Worm (Caenorhabditis elegans): ENCODE measurements around the gene C09B8.4.
A peak's percentile ranks its signal among the peaks of the same experiment; 100 is the strongest.

The C09B8.4 gene

ce11 chrX:6057580-6058305, 38.0 kb upstream of the C09B8.4 start, which contains the start of gene gln-1:
TSS of gene gln-1 (plus strand) at chrX:6058255.
- no peak for TF ChIP-seq lin-13 (tag; optimal IDR thresholded peaks at IDR 0.05)
- TF ChIP-seq mls-2 (tag; optimal IDR thresholded peaks at IDR 0.05), result no peak
- TF ChIP-seq elt-3 (tag; optimal IDR thresholded peaks at IDR 0.05), result no peak
- TF ChIP-seq unc-39 (tag; optimal IDR thresholded peaks at IDR 0.05), result no peak
- TF ChIP-seq lin-32 (GFP tag; optimal IDR thresholded peaks at IDR 0.05), result no peak
- no peak for TF ChIP-seq ceh-83 (GFP tag; optimal IDR thresholded peaks at IDR 0.05)
- TF ChIP-seq ceh-43 (GFP tag; optimal IDR thresholded peaks at IDR 0.05), result no peak
- no peak for TF ChIP-seq hlh-1 (tag; optimal IDR thresholded peaks at IDR 0.05)
- TF ChIP-seq nhr-237 (tag; optimal IDR thresholded peaks at IDR 0.05), result no peak
- peak; percentile 7 for TF ChIP-seq ham-2 (GFP tag; optimal IDR thresholded peaks at IDR 0.05)
- TF ChIP-seq snpc-4 (tag; optimal IDR thresholded peaks at IDR 0.05), result no peak
- TF ChIP-seq nhr-28 (tag; optimal IDR thresholded peaks at IDR 0.05), result no peak
- peak; percentile 4 for TF ChIP-seq nhr-2 (tag; optimal IDR thresholded peaks at IDR 0.05)
- TF ChIP-seq elt-1 (tag; optimal IDR thresholded peaks at IDR 0.05; ENCODE audit: borderline replicate concordance, insufficient read depth), result peak; percentile 34
- no peak for TF ChIP-seq ceh-39 (tag; optimal IDR thresholded peaks at IDR 0.05)
- no peak for TF ChIP-seq nhr-12 (tag; optimal IDR thresholded peaks at IDR 0.05)
- no peak for TF ChIP-seq bed-3 (GFP tag; optimal IDR thresholded peaks at IDR 0.05)
- no peak for TF ChIP-seq lsy-2 (tag; optimal IDR thresholded peaks at IDR 0.05)
- TF ChIP-seq mep-1 (tag; optimal IDR thresholded peaks at IDR 0.05), result no peak
- no peak for TF ChIP-seq unc-120 (tag; optimal IDR thresholded peaks at IDR 0.05; ENCODE audit: poor library complexity, severe bottlenecking)
- no peak for TF ChIP-seq flh-1 (GFP tag; optimal IDR thresholded peaks at IDR 0.05)
- no peak for TF ChIP-seq M03D4.4 (tag; optimal IDR thresholded peaks at IDR 0.05)
- TF ChIP-seq nhr-76 (tag; optimal IDR thresholded peaks at IDR 0.05), result no peak
- TF ChIP-seq sptf-1 (tag; optimal IDR thresholded peaks at IDR 0.05), result no peak
- TF ChIP-seq ces-1 (GFP tag; optimal IDR thresholded peaks at IDR 0.05), result no peak
- TF ChIP-seq unc-62 (GFP tag; optimal IDR thresholded peaks at IDR 0.05), result peak; percentile 22
- TF ChIP-seq tbx-8 (GFP tag; optimal IDR thresholded peaks at IDR 0.05), result no peak
- no peak for TF ChIP-seq cnd-1 (tag; optimal IDR thresholded peaks at IDR 0.05)
- TF ChIP-seq mab-5 (tag; optimal IDR thresholded peaks at IDR 0.05), result no peak
- TF ChIP-seq ztf-11 (tag; optimal IDR thresholded peaks at IDR 0.05), result no peak
- no peak for TF ChIP-seq pha-4 (tag; optimal IDR thresholded peaks at IDR 0.05)
- no peak for TF ChIP-seq drap-1 (GFP tag; optimal IDR thresholded peaks at IDR 0.05)
- TF ChIP-seq zip-8 (tag; optimal IDR thresholded peaks at IDR 0.05), result no peak
- no peak for TF ChIP-seq blmp-1 (tag; optimal IDR thresholded peaks at IDR 0.05)

- TF ChIP-seq ces-1 (GFP tag; optimal IDR thresholded peaks at IDR 0.05) (peak; percentile 10), lin-32 (GFP tag; optimal IDR thresholded peaks at IDR 0.05) (no peak), ham-2 (GFP tag; optimal IDR thresholded peaks at IDR 0.05) (no peak), mls-2 (tag; optimal IDR thresholded peaks at IDR 0.05) (no peak), sem-2 (GFP tag; optimal IDR thresholded peaks at IDR 0.05) (no peak)
Measured at ce11 chrX:6052744-6053143, 33.0 kb upstream of the C09B8.4 start, which contains the start of gene C45B2.6. TSS of gene C45B2.6 (plus strand) at chrX:6052879.

ce11 chrX:6050849-6051248, 31.1 kb upstream of the C09B8.4 start:
- TF ChIP-seq unc-39 (tag; optimal IDR thresholded peaks at IDR 0.05) (no peak), elt-1 (tag; optimal IDR thresholded peaks at IDR 0.05; ENCODE audit: borderline replicate concordance, insufficient read depth) (peak; percentile 22), ceh-39 (tag; optimal IDR thresholded peaks at IDR 0.05) (no peak), blmp-1 (tag; optimal IDR thresholded peaks at IDR 0.05) (peak; percentile 8), ham-2 (GFP tag; optimal IDR thresholded peaks at IDR 0.05) (peak; percentile 47)

ce11 chrX:6050078-6050477, 30.3 kb upstream of the C09B8.4 start:
- TF ChIP-seq ceh-39 (tag; optimal IDR thresholded peaks at IDR 0.05), result no peak
- peak; percentile 54 for TF ChIP-seq hlh-1 (tag; optimal IDR thresholded peaks at IDR 0.05)
- TF ChIP-seq mab-5 (tag; optimal IDR thresholded peaks at IDR 0.05), result no peak
- TF ChIP-seq unc-120 (tag; optimal IDR thresholded peaks at IDR 0.05; ENCODE audit: poor library complexity, severe bottlenecking), result peak; percentile 21

All from whole organism, mixed stage, embryonic.